Fruit fly (Drosophila melanogaster) whole organism, prepupa: Measurements from ENCODE around the gene Pgant4.

Experiments used
- Blimp-1 ChIP-seq: fragments of 200-800 bp; sonication (Bioruptor generic); optimal IDR thresholded peaks from 3 replicates; lab custom pipeline; 2017; ENCODE audit warnings: missing biosample characterization, missing genetic modification characterization, mild to moderate bottlenecking, moderate library complexity, missing genetic modification reagents
- CG10631 ChIP-seq: fragments of 200-800 bp; sonication (Bioruptor generic); optimal IDR thresholded peaks from 2 replicates; lab custom pipeline; 2016; ENCODE audit warnings: missing biosample characterization, missing genetic modification characterization
- CG10669 ChIP-seq: fragments of 200-800 bp; sonication (Bioruptor generic); optimal IDR thresholded peaks from 3 replicates; lab custom pipeline; 2018; ENCODE audit warnings: missing biosample characterization, mild to moderate bottlenecking, missing genetic modification characterization, moderate library complexity
- CG11294 ChIP-seq: fragments of 200-800 bp; sonication (Bioruptor generic); IDR thresholded peaks from 2 replicates; pipeline ENCODE4 v1.3.6; 2022; ENCODE audit warnings: missing biosample characterization, missing genetic modification characterization
- CG1621 ChIP-seq: fragments of 200-800 bp; sonication (Bioruptor generic); optimal IDR thresholded peaks from 3 replicates; lab custom pipeline; 2018; ENCODE audit warnings: missing biosample characterization, mild to moderate bottlenecking, missing genetic modification characterization
- CG16779 ChIP-seq: fragments of 200-800 bp; sonication (Bioruptor generic); optimal IDR thresholded peaks from 3 replicates; lab custom pipeline; 2017; ENCODE audit warnings: missing biosample characterization, mild to moderate bottlenecking, missing genetic modification characterization
- CG3032 ChIP-seq: fragments of 200-800 bp; optimal IDR thresholded peaks from 2 replicates; lab custom pipeline; 2019; ENCODE audit warnings: missing biosample characterization, mild to moderate bottlenecking, missing genetic modification characterization, moderate library complexity
- CG31627 ChIP-seq: fragments of 200-800 bp; sonication (Bioruptor generic); optimal IDR thresholded peaks from 3 replicates; lab custom pipeline; 2016; ENCODE audit warnings: missing biosample characterization, missing genetic modification characterization
- CG34406 ChIP-seq: fragments of 200-800 bp; sonication (Bioruptor generic); optimal IDR thresholded peaks from 3 replicates; lab custom pipeline; 2016; ENCODE audit warnings: missing biosample characterization, missing genetic modification characterization
- CG3919 ChIP-seq: fragments of 200-800 bp; sonication (Bioruptor generic); optimal IDR thresholded peaks from 3 replicates; lab custom pipeline; 2016; ENCODE audit warnings: missing biosample characterization, missing genetic modification characterization
- CG4318 ChIP-seq: fragments of 200-800 bp; sonication (Bioruptor generic); optimal IDR thresholded peaks from 3 replicates; lab custom pipeline; 2017; ENCODE audit warnings: missing biosample characterization, mild to moderate bottlenecking, missing genetic modification characterization
- CG6163 ChIP-seq: fragments of 200-800 bp; sonication (Bioruptor generic); IDR thresholded peaks from 3 replicates; pipeline ENCODE4 v1.3.6; 2022; ENCODE audit warnings: missing biosample characterization, missing genetic modification characterization
- CG6808 ChIP-seq: fragments of 200-800 bp; sonication (Bioruptor generic); optimal IDR thresholded peaks from 3 replicates; lab custom pipeline; 2017; ENCODE audit warnings: missing biosample characterization, missing genetic modification characterization, mild to moderate bottlenecking, moderate library complexity, missing genetic modification reagents
- CG7368 ChIP-seq: fragments of 200-800 bp; sonication (Bioruptor generic); optimal IDR thresholded peaks from 3 replicates; lab custom pipeline; 2016; ENCODE audit warnings: missing biosample characterization, missing genetic modification characterization
- CG8119 ChIP-seq: fragments of 200-800 bp; sonication (Bioruptor generic); IDR thresholded peaks from 3 replicates; pipeline ENCODE4 v1.3.6; 2022; ENCODE audit warnings: missing biosample characterization, missing genetic modification characterization
- CG8319 ChIP-seq: fragments of 200-800 bp; sonication (Bioruptor generic); optimal IDR thresholded peaks from 3 replicates; lab custom pipeline; 2016; ENCODE audit warnings: missing biosample characterization, missing genetic modification characterization
- CG8632 ChIP-seq: fragments of 200-800 bp; sonication (Bioruptor generic); optimal IDR thresholded peaks from 3 replicates; lab custom pipeline; 2016; ENCODE audit warnings: missing biosample characterization, missing genetic modification characterization
- Eip75B ChIP-seq: fragments of 200-800 bp; sonication (Bioruptor generic); optimal IDR thresholded peaks from 3 replicates; lab custom pipeline; 2016; ENCODE audit warnings: missing biosample characterization, missing genetic modification characterization
- Eip93F ChIP-seq: fragments of 200-800 bp; sonication (Bioruptor generic); optimal IDR thresholded peaks from 2 replicates; lab custom pipeline; 2016; ENCODE audit warnings: missing biosample characterization, mild to moderate bottlenecking, missing genetic modification characterization
- Gug ChIP-seq: fragments of 200-800 bp; sonication (Bioruptor generic); IDR thresholded peaks from 2 replicates; pipeline ENCODE4 v1.3.6; 2022; ENCODE audit warnings: missing biosample characterization, missing genetic modification characterization
- Hr39 ChIP-seq: fragments of 200-800 bp; sonication (Bioruptor generic); optimal IDR thresholded peaks from 2 replicates; lab custom pipeline; 2016; ENCODE audit warnings: missing biosample characterization, missing genetic modification characterization
- Hr4 ChIP-seq: fragments of 200-800 bp; sonication (Bioruptor generic); optimal IDR thresholded peaks from 3 replicates; lab custom pipeline; 2016; ENCODE audit warnings: missing biosample characterization, missing genetic modification characterization
- Lpt ChIP-seq: fragments of 200-800 bp; sonication (Bioruptor generic); optimal IDR thresholded peaks from 3 replicates; lab custom pipeline; 2016; ENCODE audit warnings: missing biosample characterization, missing genetic modification characterization
- OdsH ChIP-seq: fragments of 200-800 bp; sonication (Bioruptor generic); optimal IDR thresholded peaks from 3 replicates; lab custom pipeline; 2016; ENCODE audit warnings: missing biosample characterization, missing genetic modification characterization
- Sox102F ChIP-seq: fragments of 200-800 bp; sonication (Bioruptor generic); optimal IDR thresholded peaks from 2 replicates; lab custom pipeline; 2016; ENCODE audit warnings: missing biosample characterization, mild to moderate bottlenecking, missing genetic modification characterization
- Sox14 ChIP-seq: fragments of 200-800 bp; sonication (Bioruptor generic); optimal IDR thresholded peaks from 3 replicates; lab custom pipeline; 2016; ENCODE audit warnings: missing biosample characterization, missing genetic modification characterization
- acj6 ChIP-seq: fragments of 200-800 bp; sonication (Bioruptor generic); optimal IDR thresholded peaks from 3 replicates; lab custom pipeline; 2016; ENCODE audit warnings: missing biosample characterization, missing genetic modification characterization
- cyc ChIP-seq: fragments of 200-800 bp; sonication (Bioruptor generic); optimal IDR thresholded peaks from 3 replicates; lab custom pipeline; 2016; ENCODE audit warnings: missing biosample characterization, missing genetic modification characterization
- esn ChIP-seq: fragments of 200-800 bp; sonication (Bioruptor generic); optimal IDR thresholded peaks from 2 replicates; lab custom pipeline; 2016; ENCODE audit warnings: missing biosample characterization, mild to moderate bottlenecking, missing genetic modification characterization, moderate library complexity
- fkh ChIP-seq: fragments of 200-800 bp; sonication (Bioruptor generic); optimal IDR thresholded peaks from 3 replicates; lab custom pipeline; 2017; ENCODE audit warnings: missing biosample characterization, mild to moderate bottlenecking, missing genetic modification characterization, moderate library complexity
- lz ChIP-seq: fragments of 200-800 bp; sonication (Bioruptor generic); optimal IDR thresholded peaks from 3 replicates; lab custom pipeline; 2016; ENCODE audit warnings: missing biosample characterization, missing genetic modification characterization
- pdm3 ChIP-seq: fragments of 200-800 bp; sonication (Bioruptor generic); optimal IDR thresholded peaks from 3 replicates; lab custom pipeline; 2016; ENCODE audit warnings: missing biosample characterization, missing genetic modification characterization
- ss ChIP-seq, 2 experiments: fragments of 200-800 bp; sonication (Bioruptor generic); optimal IDR thresholded peaks; 2 replicates in 1 of 2; 3 replicates in 1 of 2; lab custom pipeline; 2017 to 2018; ENCODE audit warnings: mild to moderate bottlenecking in 2 of 2, missing biosample characterization in 2 of 2, missing genetic modification characterization in 2 of 2, moderate library complexity in 1 of 2
- svp ChIP-seq: fragments of 200-800 bp; sonication (Bioruptor generic); peaks from one replicate; lab custom pipeline; 2016; ENCODE audit warnings: missing biosample characterization, missing genetic modification characterization
- topi ChIP-seq: fragments of 200-800 bp; sonication (Bioruptor generic); optimal IDR thresholded peaks from 3 replicates; lab custom pipeline; 2016; ENCODE audit warnings: missing biosample characterization, missing genetic modification characterization
- vri ChIP-seq: fragments of 200-800 bp; sonication (Bioruptor generic); optimal IDR thresholded peaks from 3 replicates; lab custom pipeline; 2016; ENCODE audit warnings: missing biosample characterization, mild to moderate bottlenecking, missing genetic modification characterization

Gene Pgant4

DNA sequence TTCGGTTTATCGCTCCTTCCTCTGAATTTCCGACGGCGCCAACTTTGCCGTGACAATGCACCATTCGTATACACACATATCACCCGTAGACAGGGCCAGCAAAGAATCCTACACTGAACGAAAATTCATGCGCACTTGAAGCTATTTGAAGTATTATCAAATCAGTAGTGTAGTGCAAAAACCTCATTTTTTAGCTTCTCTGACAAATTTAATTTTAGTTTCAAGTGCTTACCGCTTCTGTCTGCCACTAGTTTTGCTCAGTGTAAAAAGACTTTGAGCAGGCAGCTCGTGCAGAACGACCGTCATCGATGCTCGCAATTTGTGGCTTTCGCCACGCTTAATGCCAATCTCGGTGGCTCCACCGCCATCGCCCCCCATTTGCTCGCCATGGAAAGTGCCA, 27.6 kb upstream of the Pgant4 start (continued):
- TF ChIP-seq Sox102F (no peak), CG6808 (GFP tag; lab: Kevin White, UChicago) (no peak), fkh (GFP tag; lab: Kevin White, UChicago) (no peak), topi (GFP tag; lab: Kevin White, UChicago) (peak; percentile 62), esn (GFP tag; lab: Kevin White, UChicago) (peak; percentile 66), CG3919 (GFP tag; lab: Kevin White, UChicago) (peak; percentile 84), Lpt (GFP tag; lab: Kevin White, UChicago) (peak; percentile 76), ss (GFP tag; optimal IDR thresholded peaks at IDR 0.05; lab: Kevin White, UChicago) (no peak), CG4318 (no peak), CG8119 (GFP tag; lab: Robert Waterston, UW) (peak; percentile 83), Hr4 (GFP tag; lab: Kevin White, UChicago) (no peak), Eip75B (GFP tag; lab: Kevin White, UChicago) (no peak), CG3032 (peak; percentile 64), svp (GFP tag; lab: Kevin White, UChicago) (no peak), CG10669 (GFP tag; lab: Kevin White, UChicago) (no peak), Gug (GFP tag; lab: Robert Waterston, UW) (peak; percentile 73), pdm3 (GFP tag; lab: Kevin White, UChicago) (no peak), CG11294 (peak; percentile 59), CG34406 (peak; percentile 57), OdsH (GFP tag; lab: Kevin White, UChicago) (peak; percentile 81), vri (GFP tag; lab: Kevin White, UChicago) (peak; percentile 28), cyc (peak; percentile 72), lz (peak; percentile 66), Blimp-1 (GFP tag; lab: Kevin White, UChicago) (no peak)

DNA sequence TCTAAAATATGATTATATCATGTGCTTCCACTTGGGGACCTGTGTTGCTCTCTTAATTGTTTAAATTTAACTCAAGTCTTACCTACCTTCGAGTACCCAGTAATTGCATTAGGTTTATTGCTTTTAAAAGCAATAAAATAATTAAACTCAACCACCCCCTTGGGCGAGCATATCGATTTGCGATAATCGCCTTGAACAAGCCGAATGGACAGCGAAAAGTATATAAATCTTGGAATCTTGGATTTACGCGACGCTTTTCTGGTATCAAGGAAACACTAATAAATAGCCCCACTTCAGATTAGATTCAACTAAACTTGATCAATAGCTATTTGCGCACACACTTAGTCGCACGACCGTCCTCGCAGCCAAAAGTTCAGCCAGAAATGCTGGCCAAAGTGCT, 26.7 kb upstream of the Pgant4 start, which contains the start of gene CG2772:
Gene CG2772, plus strand, starts transcription at position 338 of the 400 bp plus-strand sequence.
- TF ChIP-seq lz (no peak), Eip93F (GFP tag; lab: Kevin White, UChicago) (no peak), CG16779 (tag; lab: Kevin White, UChicago) (no peak), CG10669 (GFP tag; lab: Kevin White, UChicago) (no peak), Hr39 (GFP tag; lab: Kevin White, UChicago) (no peak)

DNA sequence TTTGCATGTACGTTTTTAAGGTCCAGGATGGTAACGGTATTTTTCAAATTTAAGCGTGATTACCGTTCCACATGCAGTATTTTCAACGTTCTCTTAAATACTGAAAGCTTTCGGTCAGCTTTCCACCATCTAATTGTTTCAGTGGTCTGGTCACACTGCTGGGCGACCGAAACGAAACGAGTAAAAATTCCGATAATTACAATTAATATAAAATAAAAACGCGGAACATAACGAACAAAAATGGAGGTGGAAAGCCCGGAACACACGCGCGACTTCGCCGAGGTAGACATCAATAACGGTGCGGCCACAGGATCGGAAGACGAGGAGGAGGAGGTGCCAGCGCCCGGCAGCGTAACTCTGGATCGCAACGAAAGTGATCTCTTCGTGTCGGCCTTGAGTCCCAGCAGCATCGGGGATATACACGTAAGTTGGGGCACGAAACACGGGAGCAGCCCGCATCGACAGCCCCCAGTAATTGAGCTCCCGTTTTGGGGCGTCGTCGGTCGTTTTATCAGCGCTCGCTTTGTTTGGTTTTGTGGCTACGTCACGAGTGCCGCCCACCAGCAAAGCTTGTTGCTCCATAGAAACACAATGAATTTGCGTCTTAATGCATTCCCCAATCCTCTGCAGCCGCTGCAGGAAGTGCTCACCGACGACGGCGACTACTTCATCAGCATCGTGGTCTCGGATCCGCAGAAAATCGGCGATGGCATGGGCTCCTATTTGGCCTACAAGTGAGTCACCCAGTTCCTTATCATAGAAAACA, 22.7 kb upstream of the Pgant4 start, which contains the start of gene Snx1:
Gene Snx1, plus strand, starts transcription at position 129 of the 766 bp plus-strand sequence.
- TF ChIP-seq Eip75B (GFP tag; lab: Kevin White, UChicago) (no peak), CG31627 (GFP tag; lab: Kevin White, UChicago) (no peak), CG8319 (GFP tag; lab: Kevin White, UChicago) (no peak), CG6808 (GFP tag; lab: Kevin White, UChicago) (no peak), CG8632 (GFP tag; lab: Kevin White, UChicago) (no peak), Hr4 (GFP tag; lab: Kevin White, UChicago) (no peak), CG6163 (GFP tag; lab: Robert Waterston, UW) (no peak), CG1621 (tag; lab: Kevin White, UChicago) (no peak), CG7368 (GFP tag; lab: Kevin White, UChicago) (no peak), acj6 (GFP tag; lab: Kevin White, UChicago) (no peak), CG3032 (no peak), fkh (GFP tag; lab: Kevin White, UChicago) (no peak), CG10631 (GFP tag; lab: Kevin White, UChicago) (no peak), Sox14 (GFP tag; lab: Kevin White, UChicago) (no peak)
